Fruit fly (Drosophila melanogaster) whole organism, wandering third instar larva: ENCODE data around the gene Mal-B2.
A peak's percentile ranks its signal among the peaks of the same experiment; 100 is the strongest.

Source experiments
- Abd-B ChIP-seq: fragments of >200 bp; optimal IDR thresholded peaks from 2 replicates; lab custom pipeline; 2017; ENCODE audit warnings: missing biosample characterization, missing genetic modification characterization
- CG32264 ChIP-seq: fragments of 200-800 bp; sonication (Bioruptor generic); optimal IDR thresholded peaks from 2 replicates; lab custom pipeline; 2016; ENCODE audit warnings: missing biosample characterization, missing genetic modification characterization
- CG9705 ChIP-seq: fragments of 200-800 bp; sonication (Bioruptor generic); optimal IDR thresholded peaks from 2 replicates; lab custom pipeline; 2018; ENCODE audit warnings: missing biosample characterization, mild to moderate bottlenecking, missing genetic modification characterization
- CrebA ChIP-seq: fragments of 200-800 bp; sonication (Bioruptor generic); optimal IDR thresholded peaks from 2 replicates; lab custom pipeline; 2016; ENCODE audit warnings: missing biosample characterization, mild to moderate bottlenecking, missing genetic modification characterization, borderline replicate concordance
- Dfd ChIP-seq: fragments of >200 bp; optimal IDR thresholded peaks from 2 replicates; lab custom pipeline; 2017; ENCODE audit warnings: missing biosample characterization, missing genetic modification characterization
- Dif ChIP-seq: fragments of 200-275, 200-300 bp; sonication (Bioruptor generic); optimal IDR thresholded peaks from 2 replicates; lab custom pipeline; 2018; ENCODE audit warnings: missing biosample characterization, missing genetic modification characterization; ENCODE audit not compliant: partially characterized antibody
- GATAd ChIP-seq: sonication (Bioruptor generic); optimal IDR thresholded peaks from 2 replicates; lab custom pipeline; 2016; ENCODE audit warnings: missing biosample characterization, missing genetic modification characterization
- HLH106 ChIP-seq: fragments of 200-800 bp; optimal IDR thresholded peaks from 3 replicates; lab custom pipeline; 2019; ENCODE audit warnings: missing biosample characterization, mild to moderate bottlenecking, missing genetic modification characterization, moderate library complexity
- Hnf4 ChIP-seq: fragments of 200-800 bp; sonication (Bioruptor generic); optimal IDR thresholded peaks from 2 replicates; lab custom pipeline; 2016; ENCODE audit warnings: missing biosample characterization, mild to moderate bottlenecking, missing genetic modification characterization
- Hr78 ChIP-seq: fragments of >200 bp; optimal IDR thresholded peaks from 2 replicates; lab custom pipeline; 2017; ENCODE audit warnings: missing biosample characterization, missing genetic modification characterization
- Hr83 ChIP-seq: fragments of 200-300 bp; sonication (Bioruptor generic); optimal IDR thresholded peaks from 2 replicates; lab custom pipeline; 2016; ENCODE audit warnings: missing biosample characterization, mild to moderate bottlenecking, missing genetic modification characterization, moderate library complexity; ENCODE audit not compliant: poor library complexity, severe bottlenecking
- Jra ChIP-seq: sonication (Bioruptor generic); optimal IDR thresholded peaks from 2 replicates; lab custom pipeline; 2016; ENCODE audit warnings: missing biosample characterization, missing genetic modification characterization
- Mio ChIP-seq: sonication (Bioruptor generic); optimal IDR thresholded peaks from 2 replicates; lab custom pipeline; 2016; ENCODE audit warnings: missing biosample characterization, missing genetic modification characterization
- Myc ChIP-seq: fragments of >200 bp; optimal IDR thresholded peaks from 2 replicates; lab custom pipeline; 2017
- N ChIP-seq: fragments of >200 bp; optimal IDR thresholded peaks from 2 replicates; lab custom pipeline; 2018; ENCODE audit warnings: missing biosample characterization, missing external identifiers, missing genetic modification characterization
- OdsH ChIP-seq: fragments of 200-800 bp; sonication (Bioruptor generic); optimal IDR thresholded peaks from 2 replicates; lab custom pipeline; 2016; ENCODE audit warnings: missing biosample characterization, mild to moderate bottlenecking, missing genetic modification characterization
- Rel ChIP-seq, 2 experiments: fragments of 200-800 bp; sonication (Bioruptor generic) in 1 of 2; optimal IDR thresholded peaks; 2 replicates in 1 of 2; 3 replicates in 1 of 2; lab custom pipeline; 2016 to 2019; ENCODE audit warnings: mild to moderate bottlenecking in 2 of 2, missing biosample characterization in 2 of 2, missing genetic modification characterization in 2 of 2, moderate library complexity in 1 of 2
- Sp1 ChIP-seq: fragments of 200-800 bp; sonication (Bioruptor generic); optimal IDR thresholded peaks from 3 replicates; lab custom pipeline; 2019; ENCODE audit warnings: missing biosample characterization, mild to moderate bottlenecking, missing genetic modification characterization, moderate library complexity
- Vsx2 ChIP-seq: fragments of 200-300, 225-300 bp; sonication (Bioruptor generic); optimal IDR thresholded peaks from 2 replicates; lab custom pipeline; 2018; ENCODE audit warnings: missing biosample characterization, missing genetic modification characterization; ENCODE audit not compliant: partially characterized antibody
- br ChIP-seq: fragments of 200-800 bp; sonication (Bioruptor generic); optimal IDR thresholded peaks from 2 replicates; lab custom pipeline; 2016; ENCODE audit warnings: missing biosample characterization, missing genetic modification characterization
- brk ChIP-seq: fragments of 200-800 bp; sonication (Bioruptor generic); optimal IDR thresholded peaks from 2 replicates; lab custom pipeline; 2016; ENCODE audit warnings: missing biosample characterization, mild to moderate bottlenecking, missing genetic modification characterization
- dl ChIP-seq, 2 experiments: fragments of 175-275, 200-275 bp in 1 of 2; fragments of 200-275 bp in 1 of 2; sonication (Bioruptor generic); optimal IDR thresholded peaks; lab custom pipeline; 2018; ENCODE audit warnings: mild to moderate bottlenecking in 2 of 2, missing biosample characterization in 2 of 2, missing genetic modification characterization in 2 of 2, moderate library complexity in 2 of 2; ENCODE audit not compliant: partially characterized antibody in 2 of 2, insufficient read depth in 1 of 2
- dmrt93B ChIP-seq: fragments of 200-800 bp; sonication (Bioruptor generic); optimal IDR thresholded peaks from 2 replicates; lab custom pipeline; 2018; ENCODE audit warnings: missing biosample characterization, mild to moderate bottlenecking, missing genetic modification characterization
- dsf ChIP-seq: sonication (Bioruptor generic); optimal IDR thresholded peaks from 2 replicates; lab custom pipeline; 2016; ENCODE audit warnings: missing biosample characterization, missing genetic modification characterization, borderline replicate concordance
- ey ChIP-seq: fragments of 200-800 bp; sonication (Bioruptor generic); optimal IDR thresholded peaks from 2 replicates; lab custom pipeline; 2016; ENCODE audit warnings: missing biosample characterization, missing genetic modification characterization
- foxo ChIP-seq, 2 experiments: fragments of 200-800 bp; sonication (Bioruptor generic); optimal IDR thresholded peaks; 2 replicates in 1 of 2; 3 replicates in 1 of 2; lab custom pipeline; 2016 to 2017; ENCODE audit warnings: missing biosample characterization in 2 of 2, missing genetic modification characterization in 2 of 2
- fru ChIP-seq: fragments of 200-800 bp; sonication (Bioruptor generic); optimal IDR thresholded peaks from 3 replicates; lab custom pipeline; 2016; ENCODE audit warnings: missing biosample characterization, mild to moderate bottlenecking, missing genetic modification characterization
- h ChIP-seq: fragments of 200-800 bp; sonication (Bioruptor generic); optimal IDR thresholded peaks from 3 replicates; lab custom pipeline; 2016; ENCODE audit warnings: missing biosample characterization, mild to moderate bottlenecking, missing genetic modification characterization
- jim ChIP-seq: fragments of 175-275, 200-325 bp; sonication (Bioruptor generic); optimal IDR thresholded peaks from 2 replicates; lab custom pipeline; 2016; ENCODE audit warnings: missing biosample characterization, mild to moderate bottlenecking, missing genetic modification characterization
- lola ChIP-seq: fragments of >200 bp; optimal IDR thresholded peaks from 2 replicates; lab custom pipeline; 2017; ENCODE audit warnings: missing biosample characterization, missing genetic modification characterization
- pan ChIP-seq: fragments of >200 bp; optimal IDR thresholded peaks from 2 replicates; lab custom pipeline; 2017
- psq ChIP-seq: fragments of 200-800 bp; sonication (Bioruptor generic); optimal IDR thresholded peaks from 3 replicates; lab custom pipeline; 2017; ENCODE audit warnings: missing biosample characterization, mild to moderate bottlenecking, missing genetic modification characterization, moderate library complexity
- rgr ChIP-seq: fragments of 200-800 bp; sonication (Bioruptor generic); optimal IDR thresholded peaks from 3 replicates; lab custom pipeline; 2016; ENCODE audit warnings: missing biosample characterization, mild to moderate bottlenecking, missing genetic modification characterization
- sage ChIP-seq: fragments of 200-800 bp; sonication (Bioruptor generic); optimal IDR thresholded peaks from 2 replicates; lab custom pipeline; 2016; ENCODE audit warnings: missing biosample characterization, mild to moderate bottlenecking, missing genetic modification characterization
- sv ChIP-seq: fragments of 200-800 bp; sonication (Bioruptor generic); optimal IDR thresholded peaks from 3 replicates; lab custom pipeline; 2016; ENCODE audit warnings: missing biosample characterization, missing genetic modification characterization
- tai ChIP-seq: sonication (Bioruptor generic); optimal IDR thresholded peaks from 2 replicates; lab custom pipeline; 2016; ENCODE audit warnings: missing biosample characterization, missing genetic modification characterization
- usp ChIP-seq: fragments of >200 bp; optimal IDR thresholded peaks from 2 replicates; lab custom pipeline; 2017; ENCODE audit warnings: missing biosample characterization, missing genetic modification characterization
- woc ChIP-seq: sonication (Bioruptor generic); optimal IDR thresholded peaks from 2 replicates; lab custom pipeline; 2016; ENCODE audit warnings: missing biosample characterization, mild to moderate bottlenecking, missing genetic modification characterization

Gene Mal-B2

DNA sequence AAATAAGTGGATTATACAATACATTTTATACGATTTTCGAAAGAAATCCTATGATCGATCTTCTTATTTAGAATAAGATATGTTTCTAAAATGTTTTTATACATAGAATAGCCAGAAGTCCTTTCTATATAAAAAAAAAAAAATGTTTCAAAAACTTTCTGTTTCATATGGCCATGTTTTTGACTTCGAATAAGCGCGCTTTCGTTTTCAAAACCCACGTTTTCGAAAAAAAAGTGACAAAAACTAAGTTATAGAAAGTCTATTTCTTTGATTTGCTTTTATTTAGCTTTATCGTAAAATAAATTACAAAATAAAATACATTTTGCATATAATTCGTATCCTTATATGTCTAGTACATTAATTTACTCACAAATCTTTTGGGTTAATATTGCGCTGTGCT lies 39.9 kb upstream of the Mal-B2 start:
- TF ChIP-seq GATAd (no peak), CG32264 (GFP tag; lab: Kevin White, UChicago) (no peak), Jra (GFP tag; lab: Kevin White, UChicago) (no peak), Hr78 (GFP tag; lab: Kevin White, UChicago) (no peak), Myc (lab: Kevin White, UChicago) (no peak), sage (GFP tag; lab: Kevin White, UChicago) (no peak), dsf (no peak), usp (GFP tag; lab: Kevin White, UChicago) (no peak), CG9705 (GFP tag; lab: Kevin White, UChicago) (no peak), woc (GFP tag; lab: Kevin White, UChicago) (no peak), HLH106 (tag; lab: Kevin White, UChicago) (no peak), Rel (GFP tag; optimal IDR thresholded peaks at IDR 0.05; lab: Kevin White, UChicago) (no peak), Rel (tag; optimal IDR thresholded peaks at IDR 0.05; lab: Kevin White, UChicago) (no peak), OdsH (GFP tag; lab: Kevin White, UChicago) (no peak), fru (GFP tag; lab: Kevin White, UChicago) (no peak), foxo (GFP tag; optimal IDR thresholded peaks at IDR 0.05; lab: Kevin White, UChicago) (no peak), h (GFP tag; lab: Kevin White, UChicago) (no peak)
- TF ChIP-seq, all 38 proteins: peak for 0

DNA sequence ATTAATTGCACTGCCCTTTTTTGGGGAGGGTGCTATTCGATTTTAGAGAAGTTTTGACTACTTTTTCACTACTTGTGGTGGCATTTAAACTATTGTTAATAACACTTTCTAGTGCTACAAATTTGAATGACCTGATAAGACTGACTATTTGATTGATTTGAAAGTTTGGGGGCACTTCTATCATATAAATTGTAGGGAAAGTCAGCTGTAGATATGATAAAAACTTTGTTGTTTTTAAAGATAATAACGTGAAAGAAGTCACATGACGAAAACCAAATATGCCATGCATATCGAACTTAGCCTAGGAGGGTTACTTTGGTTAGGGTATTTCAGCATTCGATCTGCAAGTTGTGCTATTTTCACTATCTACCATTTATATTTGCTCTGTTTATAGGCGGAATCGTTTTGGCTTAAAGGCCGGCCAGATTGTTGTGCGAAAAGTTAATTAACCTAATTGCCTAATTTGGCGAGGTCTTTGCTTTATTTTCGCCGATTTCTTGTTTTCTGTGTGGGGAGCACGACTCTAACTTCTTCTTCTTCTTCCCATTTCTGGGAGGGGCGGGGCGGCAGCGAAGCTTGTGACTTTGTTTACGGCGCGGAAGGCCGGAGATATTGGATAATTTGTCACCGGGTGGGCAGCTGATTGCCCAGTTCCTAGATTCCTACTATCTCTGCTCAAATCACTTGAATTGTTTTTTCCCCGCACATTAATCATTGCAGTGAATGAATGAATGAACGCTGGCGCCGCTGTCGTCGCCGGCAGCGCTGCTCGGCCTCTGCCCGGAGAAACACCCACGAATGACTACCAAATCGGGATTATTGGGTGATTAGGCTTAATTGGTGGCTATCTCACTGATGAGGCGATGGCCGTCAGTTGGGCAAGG lies 36.7 kb upstream of the Mal-B2 start:
- TF ChIP-seq Rel (GFP tag; optimal IDR thresholded peaks at IDR 0.05; lab: Kevin White, UChicago) (no peak), Rel (tag; optimal IDR thresholded peaks at IDR 0.05; lab: Kevin White, UChicago) (peak; percentile 59), Mio (GFP tag; lab: Kevin White, UChicago) (no peak), fru (GFP tag; lab: Kevin White, UChicago) (peak; percentile 0), Hr78 (GFP tag; lab: Kevin White, UChicago) (no peak)

DNA sequence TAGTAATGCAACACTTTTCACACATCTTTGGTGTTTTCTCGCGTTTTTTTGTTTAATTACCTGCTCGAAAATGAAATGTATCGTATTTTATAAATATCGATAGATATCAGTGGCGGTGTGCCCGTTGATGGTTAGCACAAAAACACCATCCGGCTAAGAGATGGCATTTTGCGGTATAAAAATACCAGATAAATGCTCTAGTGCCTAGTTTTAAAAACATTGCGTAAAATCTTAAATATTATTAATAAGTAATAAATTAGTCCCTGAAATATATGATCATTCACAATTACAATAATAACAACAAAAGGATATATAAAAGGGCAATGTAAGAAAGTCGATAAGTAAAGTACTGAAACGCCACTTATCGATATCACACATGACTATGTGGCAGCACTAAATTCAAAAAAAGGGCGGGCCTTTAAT lies 36.1 kb upstream of the Mal-B2 start, which contains the start of gene CycY:
Gene CycY (minus strand): TSS at position 116 of the 423 bp plus-strand sequence.
- TF ChIP-seq Sp1 (GFP tag; lab: Kevin White, UChicago) (peak; percentile 3), Vsx2 (no peak), HLH106 (tag; lab: Kevin White, UChicago) (peak; percentile 5), pan (lab: Kevin White, UChicago) (no peak), Abd-B (GFP tag; lab: Kevin White, UChicago) (no peak), Hnf4 (GFP tag; lab: Kevin White, UChicago) (no peak), brk (GFP tag; lab: Kevin White, UChicago) (peak; percentile 63), foxo (GFP tag; optimal IDR thresholded peaks at IDR 0.05; lab: Kevin White, UChicago) (peak in 1 of 2 experiments; percentile 11)

DNA sequence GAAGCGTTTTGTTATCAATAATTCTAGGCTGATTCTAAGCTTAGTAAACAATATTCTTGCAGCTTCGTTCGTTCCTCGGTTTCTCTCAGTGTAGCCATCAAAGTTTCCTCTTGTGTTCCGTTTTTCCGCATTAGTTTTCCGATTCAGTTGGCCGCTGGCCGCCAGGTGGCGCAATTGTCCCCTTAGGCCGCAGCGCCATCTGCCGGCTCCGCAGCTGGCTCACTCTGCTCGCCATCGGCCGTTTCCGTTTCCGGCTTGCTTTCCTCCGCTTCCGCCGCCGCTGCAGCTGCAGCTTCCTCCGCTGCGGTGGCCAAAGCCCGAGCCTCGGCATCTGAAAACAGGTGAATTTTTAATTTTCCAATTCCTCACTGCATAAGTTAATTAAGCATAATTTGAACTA lies 33.4 kb upstream of the Mal-B2 start:
- no peak for TF ChIP-seq CrebA (GFP tag; lab: Kevin White, UChicago)
- TF ChIP-seq psq (GFP tag; lab: Kevin White, UChicago): no peak
- TF ChIP-seq Rel (GFP tag; optimal IDR thresholded peaks at IDR 0.05; lab: Kevin White, UChicago): no peak
- no peak for TF ChIP-seq Rel (tag; optimal IDR thresholded peaks at IDR 0.05; lab: Kevin White, UChicago)
- TF ChIP-seq jim: no peak
- peak; percentile 4 for TF ChIP-seq Hr83 (GFP tag; lab: Kevin White, UChicago)
- TF ChIP-seq GATAd: no peak
- peak; percentile 62 for TF ChIP-seq sv (GFP tag; lab: Kevin White, UChicago)
- TF ChIP-seq Dif: no peak
- peak; percentile 34 for TF ChIP-seq HLH106 (tag; lab: Kevin White, UChicago)
- TF ChIP-seq Hr78 (GFP tag; lab: Kevin White, UChicago): no peak
- no peak for TF ChIP-seq Sp1 (GFP tag; lab: Kevin White, UChicago)
- no peak for TF ChIP-seq Dfd (GFP tag; lab: Kevin White, UChicago)
- no peak for TF ChIP-seq Mio (GFP tag; lab: Kevin White, UChicago)
- TF ChIP-seq usp (GFP tag; lab: Kevin White, UChicago): no peak
- TF ChIP-seq woc (GFP tag; lab: Kevin White, UChicago): no peak
- TF ChIP-seq brk (GFP tag; lab: Kevin White, UChicago): no peak
- TF ChIP-seq ey: no peak
- TF ChIP-seq h (GFP tag; lab: Kevin White, UChicago): peak; percentile 41
- TF ChIP-seq dmrt93B (GFP tag; lab: Kevin White, UChicago): peak; percentile 54
- TF ChIP-seq OdsH (GFP tag; lab: Kevin White, UChicago): no peak
- TF ChIP-seq pan (lab: Kevin White, UChicago): no peak
- TF ChIP-seq rgr: peak; percentile 44
- TF ChIP-seq CG32264 (GFP tag; lab: Kevin White, UChicago): no peak
- no peak for TF ChIP-seq foxo (GFP tag; optimal IDR thresholded peaks at IDR 0.05; lab: Kevin White, UChicago)
- no peak for TF ChIP-seq Hnf4 (GFP tag; lab: Kevin White, UChicago)
- peak; percentile 53 for TF ChIP-seq CG9705 (GFP tag; lab: Kevin White, UChicago)
- no peak for TF ChIP-seq Myc (lab: Kevin White, UChicago)
- no peak for TF ChIP-seq dsf
- no peak for TF ChIP-seq Abd-B (GFP tag; lab: Kevin White, UChicago)
- no peak for TF ChIP-seq N (GFP tag; lab: Kevin White, UChicago)
- no peak for TF ChIP-seq lola
- peak; percentile 13 for TF ChIP-seq br
- TF ChIP-seq tai (GFP tag; lab: Kevin White, UChicago): no peak
- TF ChIP-seq dl (GFP tag; optimal IDR thresholded peaks at IDR 0.05; lab: Kevin White, UChicago; ENCODE audit: insufficient read depth in 1 of 2, partially characterized antibody in 2 of 2): no peak
